Fruit fly (Drosophila melanogaster): ENCODE results near the gene Rop.

Rop gene

dm6 chr3L:4133724-4134678 lies 4.8 kb downstream of the Rop start, which contains the start of gene ens (continued):
- TF ChIP-seq ERR (GFP tag; optimal IDR thresholded peaks at IDR 0.05): no peak
- TF ChIP-seq amos (GFP tag; IDR thresholded peaks at IDR 0.05; ENCODE audit: partially characterized antibody): no peak
- no peak for TF ChIP-seq CG3847 (GFP tag; IDR thresholded peaks at IDR 0.05)
- TF ChIP-seq CG11398 (GFP tag; optimal IDR thresholded peaks at IDR 0.05): no peak
- peak; percentile 6 for TF ChIP-seq HmgZ (tag; optimal IDR thresholded peaks at IDR 0.05)
- no peak for TF ChIP-seq CG2129 (GFP tag; IDR thresholded peaks at IDR 0.05; ENCODE audit: partially characterized antibody)
- TF ChIP-seq CG17912 (GFP tag; optimal IDR thresholded peaks at IDR 0.05): peak; percentile 36
- TF ChIP-seq Fer1 (GFP tag; optimal IDR thresholded peaks at IDR 0.05): peak; percentile 27
- peak; percentile 33 for TF ChIP-seq trem (tag; optimal IDR thresholded peaks at IDR 0.05)
- no peak for TF ChIP-seq HLH3B (GFP tag; IDR thresholded peaks at IDR 0.05)
- TF ChIP-seq CG18011 (GFP tag; optimal IDR thresholded peaks at IDR 0.05): no peak
- no peak for TF ChIP-seq CG5953 (GFP tag; IDR thresholded peaks at IDR 0.05)
- TF ChIP-seq maf-S (GFP tag; optimal IDR thresholded peaks at IDR 0.05): no peak
- TF ChIP-seq Fer3 (tag; optimal IDR thresholded peaks at IDR 0.05): no peak
- TF ChIP-seq CG2199 (GFP tag; IDR thresholded peaks at IDR 0.05): no peak
- TF ChIP-seq CG34376 (GFP tag; optimal IDR thresholded peaks at IDR 0.05): peak; percentile 21
- TF ChIP-seq run (tag; optimal IDR thresholded peaks at IDR 0.05): peak; percentile 14
- TF ChIP-seq Vsx1 (GFP tag; optimal IDR thresholded peaks at IDR 0.05): no peak
- TF ChIP-seq ham (GFP tag; IDR thresholded peaks at IDR 0.05): no peak
- TF ChIP-seq B-H1 (GFP tag; IDR thresholded peaks at IDR 0.05): no peak
- TF ChIP-seq Dref (GFP tag; IDR thresholded peaks at IDR 0.05): peak; percentile 35; the same call in 1 of the 2 replicates
- no peak for TF ChIP-seq az2 (GFP tag; optimal IDR thresholded peaks at IDR 0.05)
- no peak for TF ChIP-seq Awh (GFP tag; IDR thresholded peaks at IDR 0.05)
- TF ChIP-seq bcd (GFP tag; optimal IDR thresholded peaks at IDR 0.05): no peak
- TF ChIP-seq CG14710 (tag; optimal IDR thresholded peaks at IDR 0.05): peak; percentile 26
- TF ChIP-seq CG3163 (GFP tag; optimal IDR thresholded peaks at IDR 0.05): peak; percentile 46
- no peak for TF ChIP-seq Hr51 (GFP tag; optimal IDR thresholded peaks at IDR 0.05)
- no peak for TF ChIP-seq CG2875 (GFP tag; optimal IDR thresholded peaks at IDR 0.05)
- TF ChIP-seq Dp (GFP tag; optimal IDR thresholded peaks at IDR 0.05): peak; percentile 48
- TF ChIP-seq NC2β (GFP tag; optimal IDR thresholded peaks at IDR 0.05): no peak
- no peak for TF ChIP-seq CG6813 (GFP tag; optimal IDR thresholded peaks at IDR 0.05)
- TF ChIP-seq pho (GFP tag; optimal IDR thresholded peaks at IDR 0.05): no peak
- TF ChIP-seq CG9797 (GFP tag; optimal IDR thresholded peaks at IDR 0.05): peak; percentile 91
- TF ChIP-seq Stat92E (GFP tag; optimal IDR thresholded peaks at IDR 0.05): peak in 1 of 3 experiments; percentile 76
- TF ChIP-seq aop (GFP tag; IDR thresholded peaks at IDR 0.05): 0 out of 2 replicates have a peak, but pooled peaks have one; percentile 9
- no peak for TF ChIP-seq Kr (GFP tag; optimal IDR thresholded peaks at IDR 0.05)
- no peak for TF ChIP-seq CG3281 (GFP tag; optimal IDR thresholded peaks at IDR 0.05)

DNA sequence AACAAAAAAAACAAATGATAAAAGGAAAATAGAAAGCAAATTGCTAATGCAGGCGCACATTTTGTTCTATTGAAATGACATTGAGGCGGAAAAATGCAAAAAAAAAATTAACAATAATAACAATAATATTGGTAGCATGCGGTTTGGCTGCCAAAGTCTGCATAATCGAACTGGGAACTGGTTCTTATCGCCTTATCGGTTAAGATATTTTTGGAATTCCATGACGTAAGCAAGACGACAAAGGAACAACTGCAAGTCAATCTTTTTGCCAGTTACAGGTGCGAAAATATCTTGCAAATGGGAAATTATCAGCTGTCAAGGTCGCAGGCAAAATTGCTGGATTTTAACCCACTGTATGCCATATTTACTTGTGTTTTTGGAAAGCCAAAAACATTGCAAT lies 6.2 kb downstream of the Rop start:
- peak; percentile 59 for TF ChIP-seq sd (tag; optimal IDR thresholded peaks at IDR 0.05)
- no peak for TF ChIP-seq toy (GFP tag; IDR thresholded peaks at IDR 0.05)
